Worm (Caenorhabditis elegans): Measurements from ENCODE around the gene K02E11.10.
"Not testable (repeated sequence)": the region's sequence is repeated elsewhere in the genome, so short reads cannot be mapped to it uniquely, and the experiment has no call there.

DNA sequence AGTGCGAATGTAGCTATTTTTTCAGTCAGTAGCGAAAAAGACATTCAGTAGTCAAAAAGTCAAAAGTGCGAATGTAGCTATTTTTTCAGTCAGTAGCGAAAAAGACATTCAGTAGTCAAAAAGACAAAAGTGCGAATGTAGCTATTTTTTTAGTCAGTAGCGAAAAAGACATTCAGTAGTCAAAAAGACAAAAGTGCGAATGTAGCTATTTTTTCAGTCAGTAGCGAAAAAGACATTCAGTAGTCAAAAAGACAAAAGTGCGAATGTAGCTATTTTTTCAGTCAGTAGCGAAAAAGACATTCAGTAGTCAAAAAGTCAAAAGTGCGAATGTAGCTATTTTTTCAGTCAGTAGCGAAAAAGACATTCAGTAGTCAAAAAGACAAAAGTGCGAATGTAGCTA, 35.7 kb downstream of the K02E11.10 start, which contains the start of gene T16A9.3:
- not testable (repeated sequence) for TF ChIP-seq tab-1 (GFP tag; IDR thresholded peaks at IDR 0.05); flt-1 (GFP tag; IDR thresholded peaks at IDR 0.05); ztf-29 (GFP tag; IDR thresholded peaks at IDR 0.05); ref-1 (GFP tag; conservative IDR thresholded peaks at IDR 0.05); ztf-23 (GFP tag; IDR thresholded peaks at IDR 0.05); med-1 (GFP tag; optimal IDR thresholded peaks at IDR 0.05; ENCODE audit: insufficient read depth); cog-1 (tag; optimal IDR thresholded peaks at IDR 0.05); klf-2 (GFP tag; conservative IDR thresholded peaks at IDR 0.05); T22C8.4 (GFP tag; IDR thresholded peaks at IDR 0.05)
